Worm (Caenorhabditis elegans) whole organism, late embryonic: ENCODE results near the gene tofu-7.

Source experiments
- C38D4.7 ChIP-seq: fragments of 200-800 bp; sonication (Bioruptor generic); optimal IDR thresholded peaks from 2 replicates; lab custom pipeline; 2018; ENCODE audit warnings: mild to moderate bottlenecking, missing genetic modification characterization, moderate library complexity, missing compliant biosample characterization
- F13H6.1 ChIP-seq: sonication (generic microtip); optimal IDR thresholded peaks from 2 replicates; lab custom pipeline; 2016; ENCODE audit warnings: missing genetic modification characterization, missing compliant biosample characterization
- K02D7.2 ChIP-seq: sonication (generic microtip); optimal IDR thresholded peaks from 2 replicates; lab custom pipeline; 2017; ENCODE audit warnings: mild to moderate bottlenecking, missing genetic modification characterization, missing compliant biosample characterization
- T23F11.4 ChIP-seq: fragments of 200-800 bp; sonication (Bioruptor generic); optimal IDR thresholded peaks from 2 replicates; lab custom pipeline; 2018; ENCODE audit warnings: mild to moderate bottlenecking, missing genetic modification characterization, missing compliant biosample characterization
- Y22D7AL.16 ChIP-seq: sonication (generic microtip); optimal IDR thresholded peaks from 2 replicates; lab custom pipeline; 2016; ENCODE audit warnings: missing genetic modification characterization, missing compliant biosample characterization
- ama-1 ChIP-seq: fragments of 150-350 bp; optimal IDR thresholded peaks from 2 replicates; lab custom pipeline; 2014
- ceh-14 ChIP-seq: sonication (generic microtip); optimal IDR thresholded peaks from 2 replicates; lab custom pipeline; 2016; ENCODE audit warnings: missing genotype, missing genetic modification characterization, missing compliant biosample characterization
- ceh-19 ChIP-seq: fragments of 200-800 bp; sonication (Bioruptor generic); optimal IDR thresholded peaks from 2 replicates; lab custom pipeline; 2018; ENCODE audit warnings: mild to moderate bottlenecking, missing genetic modification characterization, missing compliant biosample characterization
- ceh-2 ChIP-seq: sonication (generic microtip); optimal IDR thresholded peaks from 2 replicates; lab custom pipeline; 2016; ENCODE audit warnings: missing genotype, missing genetic modification characterization, missing compliant biosample characterization
- ceh-24 ChIP-seq: sonication (generic microtip); optimal IDR thresholded peaks from 2 replicates; lab custom pipeline; 2016; ENCODE audit warnings: mild to moderate bottlenecking, missing genetic modification characterization, missing compliant biosample characterization
- ceh-31 ChIP-seq: sonication (generic microtip); optimal IDR thresholded peaks from 2 replicates; lab custom pipeline; 2016; ENCODE audit warnings: missing genetic modification characterization, missing compliant biosample characterization
- ceh-45 ChIP-seq: fragments of 200-800 bp; sonication (Bioruptor generic); IDR thresholded peaks from 2 replicates; pipeline ENCODE4 v1.3.6; 2022; ENCODE audit warnings: missing genetic modification reagents, missing genetic modification characterization, missing compliant biosample characterization
- ceh-48 ChIP-seq: sonication (generic microtip); optimal IDR thresholded peaks from 2 replicates; lab custom pipeline; 2016; ENCODE audit warnings: missing genetic modification characterization, inconsistent platforms, missing compliant biosample characterization
- ceh-9 ChIP-seq: sonication (generic microtip); optimal IDR thresholded peaks from 2 replicates; lab custom pipeline; 2016; ENCODE audit warnings: mild to moderate bottlenecking, missing genetic modification characterization, inconsistent platforms, missing compliant biosample characterization
- che-1 ChIP-seq: sonication (generic microtip); optimal IDR thresholded peaks from 2 replicates; lab custom pipeline; 2016; ENCODE audit warnings: mild to moderate bottlenecking, missing genetic modification characterization, missing compliant biosample characterization
- dmd-4 ChIP-seq: sonication (generic microtip); optimal IDR thresholded peaks from 2 replicates; lab custom pipeline; 2016; ENCODE audit warnings: borderline replicate concordance, missing genetic modification characterization, missing compliant biosample characterization
- dve-1 ChIP-seq: sonication (generic microtip); optimal IDR thresholded peaks from 2 replicates; lab custom pipeline; 2017; ENCODE audit warnings: antibody characterized with exemption, mild to moderate bottlenecking, missing genetic modification characterization, missing compliant biosample characterization
- elt-2 ChIP-seq: sonication (generic microtip); optimal IDR thresholded peaks from 2 replicates; lab custom pipeline; 2016; ENCODE audit warnings: missing genetic modification reagents, missing genetic modification characterization, missing compliant biosample characterization
- ets-4 ChIP-seq: sonication (generic microtip); optimal IDR thresholded peaks from 2 replicates; lab custom pipeline; 2016; ENCODE audit warnings: missing genetic modification characterization, missing compliant biosample characterization
- eyg-1 ChIP-seq: sonication (generic microtip); optimal IDR thresholded peaks from 2 replicates; lab custom pipeline; 2016; ENCODE audit warnings: missing genotype, missing genetic modification characterization, missing compliant biosample characterization
- fax-1 ChIP-seq: sonication (generic microtip); optimal IDR thresholded peaks from 2 replicates; lab custom pipeline; 2016; ENCODE audit warnings: missing genotype, missing genetic modification characterization, missing compliant biosample characterization
- fkh-10 ChIP-seq: fragments of 150-350 bp; optimal IDR thresholded peaks from 2 replicates; lab custom pipeline; 2014; ENCODE audit warnings: missing biosample characterization, missing genetic modification reagents, missing genetic modification characterization
- hlh-13 ChIP-seq: fragments of 200-800 bp; sonication (Bioruptor generic); optimal IDR thresholded peaks from 2 replicates; lab custom pipeline; 2018; ENCODE audit warnings: mild to moderate bottlenecking, missing genetic modification characterization, missing compliant biosample characterization
- hlh-15 ChIP-seq: sonication (generic microtip); optimal IDR thresholded peaks from 2 replicates; lab custom pipeline; 2016; ENCODE audit warnings: missing genetic modification characterization, missing compliant biosample characterization
- hlh-6 ChIP-seq: sonication (generic microtip); optimal IDR thresholded peaks from 2 replicates; lab custom pipeline; 2016; ENCODE audit warnings: missing genotype, missing genetic modification characterization, missing compliant biosample characterization
- hlh-8 ChIP-seq: sonication (generic microtip); optimal IDR thresholded peaks from 2 replicates; lab custom pipeline; 2016; ENCODE audit warnings: missing genotype, missing genetic modification characterization, missing compliant biosample characterization
- madf-2 ChIP-seq: sonication (generic microtip); optimal IDR thresholded peaks from 2 replicates; lab custom pipeline; 2017; ENCODE audit warnings: missing genetic modification characterization, missing compliant biosample characterization
- nfya-1 ChIP-seq: sonication (generic microtip); optimal IDR thresholded peaks from 2 replicates; lab custom pipeline; 2017; ENCODE audit warnings: missing genetic modification characterization, mild to moderate bottlenecking, missing compliant biosample characterization, antibody characterized with exemption, moderate library complexity
- nhr-232 ChIP-seq: sonication (generic microtip); optimal IDR thresholded peaks from 2 replicates; lab custom pipeline; 2016; ENCODE audit warnings: missing genetic modification characterization, missing compliant biosample characterization
- pag-3 ChIP-seq: sonication (generic microtip); optimal IDR thresholded peaks from 2 replicates; lab custom pipeline; 2016; ENCODE audit warnings: missing compliant biosample characterization, missing genetic modification characterization, borderline replicate concordance
- pax-1 ChIP-seq: fragments of 150-350 bp; optimal IDR thresholded peaks from 2 replicates; lab custom pipeline; 2014; ENCODE audit warnings: missing biosample characterization, missing genetic modification characterization
- pha-2 ChIP-seq: sonication (generic microtip); optimal IDR thresholded peaks from 2 replicates; lab custom pipeline; 2017; ENCODE audit warnings: mild to moderate bottlenecking, missing genetic modification characterization, missing compliant biosample characterization
- pha-4 ChIP-seq: fragments of 150-350 bp; optimal IDR thresholded peaks from 2 replicates; lab custom pipeline; 2018; ENCODE audit warnings: missing biosample characterization, missing genetic modification reagents, missing genetic modification characterization
- pqm-1 ChIP-seq: sonication (generic microtip); optimal IDR thresholded peaks from 2 replicates; lab custom pipeline; 2016; ENCODE audit warnings: missing genetic modification characterization, missing compliant biosample characterization
- rnt-1 ChIP-seq: sonication (generic microtip); optimal IDR thresholded peaks from 2 replicates; lab custom pipeline; 2016; ENCODE audit warnings: missing genetic modification characterization, missing compliant biosample characterization
- sox-2 ChIP-seq: fragments of 200-800 bp; sonication (Bioruptor generic); IDR thresholded peaks from 2 replicates; pipeline ENCODE4 v1.3.6; 2022; ENCODE audit warnings: missing genetic modification reagents, missing genetic modification characterization, missing compliant biosample characterization
- syd-9 ChIP-seq: sonication (generic microtip); optimal IDR thresholded peaks from 2 replicates; lab custom pipeline; 2016; ENCODE audit warnings: mild to moderate bottlenecking, missing genetic modification characterization, moderate library complexity, missing compliant biosample characterization
- tbx-2 ChIP-seq: sonication (generic microtip); optimal IDR thresholded peaks from 2 replicates; lab custom pipeline; 2016; ENCODE audit warnings: missing genetic modification characterization, missing compliant biosample characterization
- unc-3 ChIP-seq, 2 experiments: fragments of 200-800 bp in 1 of 2; sonication (Bioruptor generic) in 1 of 2; sonication (generic microtip) in 1 of 2; conservative IDR thresholded peaks in 1 of 2; optimal IDR thresholded peaks in 1 of 2; 2 replicates each; pipeline versions ENCODE4 v1.3.6 to Lab custom; 2016 to 2022; ENCODE audit warnings: missing compliant biosample characterization in 2 of 2, missing genetic modification characterization in 2 of 2, missing genetic modification reagents in 1 of 2
- unc-42 ChIP-seq: sonication (generic microtip); optimal IDR thresholded peaks from 2 replicates; lab custom pipeline; 2016; ENCODE audit warnings: missing genotype, missing genetic modification characterization, missing compliant biosample characterization
- unc-55 ChIP-seq: sonication (generic microtip); optimal IDR thresholded peaks from 2 replicates; lab custom pipeline; 2017; ENCODE audit warnings: missing biosample characterization, missing genetic modification reagents, missing genetic modification characterization
- unc-86 ChIP-seq: sonication (generic microtip); optimal IDR thresholded peaks from 2 replicates; lab custom pipeline; 2016; ENCODE audit warnings: missing genetic modification characterization, missing compliant biosample characterization

Gene tofu-7

DNA sequence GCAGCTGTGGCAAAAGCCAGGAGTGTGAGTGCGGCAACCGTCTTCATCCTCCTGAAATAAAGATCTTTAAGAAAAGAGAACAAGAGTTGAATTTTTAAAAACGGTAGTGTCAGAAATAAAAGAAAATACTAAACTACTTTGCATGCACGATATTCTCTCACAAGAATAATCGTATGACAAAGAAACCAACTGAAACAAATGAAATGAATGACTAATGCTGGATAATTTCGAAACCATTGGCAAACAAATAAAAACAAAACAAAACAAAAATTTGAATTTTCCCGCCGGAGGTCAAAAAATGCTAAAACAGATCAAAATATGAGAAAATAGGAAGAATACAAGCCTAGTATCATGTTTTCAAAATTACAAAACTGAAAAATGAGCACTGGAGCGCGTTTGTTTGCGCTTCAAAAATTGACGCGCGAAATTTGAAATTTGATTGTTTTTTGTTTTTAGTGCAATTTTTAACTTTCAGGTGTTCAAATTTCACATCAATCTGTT lies 19.2 kb upstream of the tofu-7 start, which contains the start of gene cpg-2:
TSS of gene cpg-2 (minus strand) at position 51 of the 501 bp plus-strand sequence.
- no peak for TF ChIP-seq nfya-1 (tag; lab: Kevin White, UChicago)
- no peak for TF ChIP-seq C38D4.7 (GFP tag; lab: Kevin White, UChicago)
- TF ChIP-seq dve-1 (tag; lab: Kevin White, UChicago), result no peak
- no peak for TF ChIP-seq Y22D7AL.16

DNA sequence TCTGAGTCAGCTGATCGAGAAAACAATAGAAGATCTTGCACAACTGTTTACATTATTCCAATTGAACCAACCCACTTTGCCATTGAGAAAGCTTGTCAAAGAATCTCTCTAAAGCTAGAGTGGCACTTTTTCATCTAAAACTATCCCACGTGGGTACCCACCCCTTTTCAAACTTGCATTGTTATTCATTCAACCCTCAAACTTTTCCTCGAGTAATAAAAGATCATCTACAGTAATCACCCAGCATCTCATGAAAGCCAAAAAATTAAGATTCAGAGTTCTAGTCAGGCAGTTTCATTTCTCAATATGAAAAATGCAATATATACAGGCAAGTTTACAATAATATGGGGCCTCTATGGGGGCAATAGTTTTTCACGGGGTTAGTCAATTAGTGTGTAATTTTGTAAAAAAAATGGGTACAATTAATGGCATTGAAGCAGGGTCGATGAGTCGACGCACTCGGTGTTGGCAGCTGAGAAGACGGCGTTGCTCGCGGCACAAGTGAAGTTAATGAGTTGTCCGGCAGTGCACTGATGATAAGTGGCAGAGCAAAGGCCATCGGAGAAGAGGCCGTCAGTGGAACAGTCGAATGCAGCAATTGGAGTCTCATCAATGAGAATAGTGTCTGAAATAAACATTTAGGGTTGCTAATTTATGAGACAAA lies 17.1 kb upstream of the tofu-7 start:
- no peak for TF ChIP-seq hlh-13 (GFP tag; lab: Kevin White, UChicago)
- TF ChIP-seq elt-2 (tag; lab: Kevin White, UChicago), result no peak
- TF ChIP-seq hlh-6 (tag; lab: Kevin White, UChicago), result no peak
- TF ChIP-seq ceh-2 (tag; lab: Kevin White, UChicago), result no peak
- no peak for TF ChIP-seq syd-9 (tag; lab: Kevin White, UChicago)
- no peak for TF ChIP-seq nfya-1 (tag; lab: Kevin White, UChicago)
- no peak for TF ChIP-seq ama-1 (lab: Kevin White, UChicago)
- no peak for TF ChIP-seq unc-42 (tag; lab: Kevin White, UChicago)
- TF ChIP-seq C38D4.7 (GFP tag; lab: Kevin White, UChicago), result no peak
- TF ChIP-seq fkh-10, result no peak
- no peak for TF ChIP-seq madf-2 (tag; lab: Kevin White, UChicago)

DNA sequence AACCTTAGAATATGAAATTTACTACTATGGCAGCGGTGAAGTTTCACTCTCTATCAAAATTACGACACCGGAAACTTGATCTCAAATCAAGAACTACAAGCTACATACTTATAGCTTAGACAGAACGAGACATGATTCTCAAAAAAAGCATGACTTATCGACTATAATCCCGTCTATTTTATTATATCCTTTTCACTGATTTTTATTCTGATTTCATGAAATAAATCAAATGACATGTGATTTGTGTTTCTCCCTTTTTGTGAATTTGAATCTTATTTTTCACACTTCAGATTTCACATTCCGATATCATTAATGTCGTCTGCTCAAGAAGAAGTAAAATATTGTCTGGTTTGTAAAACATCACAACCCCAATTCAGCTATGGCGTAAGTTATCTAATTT lies 15.2 kb upstream of the tofu-7 start, which contains the start of gene ZK418.11:
TSS of gene ZK418.11 (plus strand) at position 289 of the 400 bp plus-strand sequence.
- TF ChIP-seq T23F11.4 (no peak), pax-1 (tag; lab: Kevin White, UChicago) (no peak), pha-2 (tag; lab: Kevin White, UChicago) (no peak), hlh-13 (GFP tag; lab: Kevin White, UChicago) (no peak), ceh-9 (tag; lab: Kevin White, UChicago) (no peak), dmd-4 (tag; lab: Kevin White, UChicago) (no peak), unc-55 (GFP tag; lab: Kevin White, UChicago) (no peak), fax-1 (no peak), ceh-31 (tag; lab: Kevin White, UChicago) (no peak), rnt-1 (no peak), pqm-1 (tag; lab: Kevin White, UChicago) (no peak), dve-1 (tag; lab: Kevin White, UChicago) (no peak)

- TF ChIP-seq ceh-14 (tag; lab: Kevin White, UChicago) (no peak), pag-3 (tag; lab: Kevin White, UChicago) (no peak), hlh-6 (tag; lab: Kevin White, UChicago) (no peak), ceh-24 (tag; lab: Kevin White, UChicago) (no peak), sox-2 (no peak), ceh-2 (tag; lab: Kevin White, UChicago) (no peak), K02D7.2 (tag; lab: Kevin White, UChicago) (no peak), nhr-232 (tag; lab: Kevin White, UChicago) (no peak)
Observed at ce11 chrIII:7096481-7096880, 11.7 kb upstream of the tofu-7 start.

DNA sequence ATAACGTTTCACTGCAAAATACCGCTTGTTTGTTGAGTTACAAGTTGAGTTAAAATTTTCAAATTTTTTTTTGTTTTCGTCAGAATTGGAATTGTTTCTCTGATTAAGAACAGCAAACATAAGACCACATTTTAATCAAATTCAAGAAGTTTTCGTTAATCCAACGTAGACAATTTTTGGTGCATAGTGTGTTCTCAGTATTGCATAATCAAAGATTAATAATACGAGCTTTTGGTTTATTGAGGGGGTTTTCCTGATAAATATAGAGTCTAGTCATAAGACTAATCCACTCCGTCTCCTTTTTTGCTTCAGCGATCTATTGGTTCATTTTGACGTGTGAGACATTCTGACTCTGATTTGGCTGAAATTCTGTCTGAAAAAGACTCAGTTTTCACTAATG lies 10.3 kb upstream of the tofu-7 start, which contains the start of gene nhr-9:
TSS of gene nhr-9 (plus strand) at position 307 of the 400 bp plus-strand sequence.
- TF ChIP-seq ceh-45 (no peak), hlh-8 (no peak), rnt-1 (no peak), ets-4 (tag; lab: Kevin White, UChicago) (no peak), hlh-15 (tag; lab: Kevin White, UChicago) (no peak), fax-1 (no peak), ama-1 (lab: Kevin White, UChicago) (no peak), unc-86 (tag; lab: Kevin White, UChicago) (no peak), pha-4 (tag; lab: Kevin White, UChicago) (no peak), eyg-1 (tag; lab: Kevin White, UChicago) (no peak), unc-3 (GFP tag; conservative IDR thresholded peaks at IDR 0.05; lab: Robert Waterston, UW) (no peak), unc-3 (tag; optimal IDR thresholded peaks at IDR 0.05; lab: Kevin White, UChicago) (no peak), tbx-2 (tag; lab: Kevin White, UChicago) (no peak), ceh-19 (GFP tag; lab: Kevin White, UChicago) (no peak), fkh-10 (no peak), F13H6.1 (tag; lab: Kevin White, UChicago) (no peak), ceh-24 (tag; lab: Kevin White, UChicago) (no peak), ceh-9 (tag; lab: Kevin White, UChicago) (no peak), K02D7.2 (tag; lab: Kevin White, UChicago) (no peak), che-1 (tag; lab: Kevin White, UChicago) (no peak), ceh-48 (tag; lab: Kevin White, UChicago) (no peak)
